Fruit fly (Drosophila melanogaster): ENCODE results near the gene CG7131.
A peak's percentile ranks its signal among the peaks of the same experiment; 100 is the strongest.

Gene CG7131

DNA sequence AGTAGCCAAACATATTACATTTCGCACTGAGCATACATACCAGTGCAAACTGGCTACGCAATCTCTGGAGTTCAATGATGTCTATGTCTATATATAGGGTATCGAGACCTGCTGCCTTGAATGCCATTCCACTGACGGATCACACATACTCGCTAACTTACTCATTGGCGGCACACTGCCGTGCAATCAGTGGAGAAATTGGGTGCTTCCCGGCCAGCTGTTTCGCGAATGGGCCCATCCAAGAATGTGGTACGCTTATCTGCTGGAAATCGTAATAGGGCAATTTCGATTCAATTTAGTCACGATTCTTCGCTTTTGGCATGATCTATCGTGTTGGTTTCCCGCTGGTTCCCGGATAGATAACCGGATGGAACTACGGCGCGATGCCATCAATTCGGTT lies 8.4 kb downstream of the CG7131 start:
- TF ChIP-seq Rel (GFP tag; optimal IDR thresholded peaks at IDR 0.05), result no peak
- TF ChIP-seq Rel (tag; optimal IDR thresholded peaks at IDR 0.05), result peak; percentile 98
- no peak for TF ChIP-seq Dif (GFP tag; optimal IDR thresholded peaks at IDR 0.05; ENCODE audit: partially characterized antibody)
- no peak for TF ChIP-seq lola (GFP tag; optimal IDR thresholded peaks at IDR 0.05)
- TF ChIP-seq CG32264 (GFP tag; optimal IDR thresholded peaks at IDR 0.05), result no peak
- no peak for TF ChIP-seq GATAd (GFP tag; optimal IDR thresholded peaks at IDR 0.05)
- peak; percentile 11 for TF ChIP-seq h (GFP tag; optimal IDR thresholded peaks at IDR 0.05)

DNA sequence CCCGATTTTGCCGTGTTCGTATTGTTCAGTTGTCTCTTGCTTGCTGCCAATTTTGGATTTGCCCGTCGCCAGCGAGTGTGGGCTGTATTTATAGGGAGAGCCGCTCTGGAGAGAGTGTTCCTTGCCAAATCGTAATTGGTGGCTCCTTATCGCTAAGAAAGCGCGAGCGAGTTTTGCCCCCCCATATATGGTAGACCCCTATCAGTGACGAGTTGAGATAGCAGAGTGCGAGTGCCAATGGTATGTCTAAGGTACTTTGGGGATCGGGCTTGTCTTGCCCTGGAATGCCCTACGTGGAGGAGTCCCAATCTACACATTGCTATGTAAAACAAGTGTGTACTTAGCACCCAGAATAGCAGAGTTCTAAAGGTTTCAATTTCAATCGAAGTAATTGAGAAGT lies 9.1 kb downstream of the CG7131 start, which contains the start of gene CG7142:
Gene CG7142, minus strand, starts transcription at position 29 of the 400 bp plus-strand sequence.
- TF ChIP-seq Hr83 (GFP tag; optimal IDR thresholded peaks at IDR 0.05; ENCODE audit: poor library complexity, severe bottlenecking) (peak; percentile 5), h (GFP tag; optimal IDR thresholded peaks at IDR 0.05) (peak; percentile 66), pan (optimal IDR thresholded peaks at IDR 0.05) (no peak), Rel (GFP tag; optimal IDR thresholded peaks at IDR 0.05) (no peak), Rel (tag; optimal IDR thresholded peaks at IDR 0.05) (peak; percentile 83), Sp1 (GFP tag; optimal IDR thresholded peaks at IDR 0.05) (no peak), br (GFP tag; optimal IDR thresholded peaks at IDR 0.05) (peak; percentile 44), ey (GFP tag; optimal IDR thresholded peaks at IDR 0.05) (peak; percentile 25), dsf (GFP tag; optimal IDR thresholded peaks at IDR 0.05; ENCODE audit: borderline replicate concordance) (no peak), Dfd (GFP tag; optimal IDR thresholded peaks at IDR 0.05) (no peak), lola (GFP tag; optimal IDR thresholded peaks at IDR 0.05) (no peak), woc (GFP tag; optimal IDR thresholded peaks at IDR 0.05) (no peak), jim (GFP tag; optimal IDR thresholded peaks at IDR 0.05) (no peak), Dif (GFP tag; optimal IDR thresholded peaks at IDR 0.05; ENCODE audit: partially characterized antibody) (peak; percentile 53), CrebA (GFP tag; optimal IDR thresholded peaks at IDR 0.05; ENCODE audit: borderline replicate concordance) (no peak), CG9705 (GFP tag; optimal IDR thresholded peaks at IDR 0.05) (no peak), usp (GFP tag; optimal IDR thresholded peaks at IDR 0.05) (no peak), foxo (GFP tag; optimal IDR thresholded peaks at IDR 0.05) (peak in 1 of 2 experiments; percentile 13), Myc (optimal IDR thresholded peaks at IDR 0.05) (no peak), rgr (GFP tag; optimal IDR thresholded peaks at IDR 0.05) (peak; percentile 34), brk (GFP tag; optimal IDR thresholded peaks at IDR 0.05) (no peak), Abd-B (GFP tag; optimal IDR thresholded peaks at IDR 0.05) (no peak), Hnf4 (GFP tag; optimal IDR thresholded peaks at IDR 0.05) (no peak), OdsH (GFP tag; optimal IDR thresholded peaks at IDR 0.05) (peak; percentile 32)

DNA sequence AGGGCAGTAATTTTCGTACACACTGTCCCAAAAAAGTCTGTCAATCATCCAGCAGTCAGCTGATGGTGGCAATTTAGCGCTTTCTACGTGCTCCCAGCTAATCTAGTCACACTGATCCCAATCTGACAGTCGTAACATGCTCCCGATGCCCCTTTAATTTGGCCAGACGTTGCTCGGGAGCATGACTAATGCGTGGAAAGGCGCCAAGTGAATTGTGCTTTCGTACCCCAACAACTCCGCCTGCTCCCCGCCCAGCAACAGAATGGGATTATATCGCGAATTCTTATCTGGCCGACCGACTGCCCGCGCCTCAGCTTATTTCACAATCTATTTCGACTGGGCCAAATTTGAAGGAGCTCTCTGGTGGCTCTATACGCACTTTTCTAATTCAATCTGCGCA lies 11.2 kb downstream of the CG7131 start:
- TF ChIP-seq Rel (GFP tag; optimal IDR thresholded peaks at IDR 0.05) (no peak), Rel (tag; optimal IDR thresholded peaks at IDR 0.05) (peak; percentile 61), br (GFP tag; optimal IDR thresholded peaks at IDR 0.05) (no peak), dl (GFP tag; optimal IDR thresholded peaks at IDR 0.05; ENCODE audit: insufficient read depth in 1 of 2, partially characterized antibody in 2 of 2) (no peak), h (GFP tag; optimal IDR thresholded peaks at IDR 0.05) (peak; percentile 79), sv (GFP tag; optimal IDR thresholded peaks at IDR 0.05) (no peak), foxo (GFP tag; optimal IDR thresholded peaks at IDR 0.05) (no peak), Vsx2 (GFP tag; optimal IDR thresholded peaks at IDR 0.05; ENCODE audit: partially characterized antibody) (no peak), Hr78 (GFP tag; optimal IDR thresholded peaks at IDR 0.05) (no peak), lola (GFP tag; optimal IDR thresholded peaks at IDR 0.05) (no peak)

DNA sequence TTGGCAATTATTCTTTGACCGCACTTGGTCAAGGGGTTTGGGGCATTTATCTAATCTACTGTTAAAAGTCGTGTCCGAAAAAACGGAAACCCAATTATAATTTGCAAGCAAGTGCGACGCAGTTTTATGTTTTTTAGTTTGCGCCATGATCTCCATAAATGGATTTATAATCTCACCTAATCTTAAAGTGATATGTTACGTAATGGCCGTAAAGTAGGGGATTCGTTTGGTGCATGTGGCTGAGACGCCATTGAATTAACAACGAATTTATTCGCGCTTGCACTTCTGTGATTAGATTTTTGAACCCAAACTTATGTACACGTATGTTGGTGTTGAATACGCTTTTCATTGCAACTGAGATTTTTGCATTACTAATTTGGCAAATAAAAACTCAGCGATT lies 11.9 kb downstream of the CG7131 start:
- TF ChIP-seq usp (GFP tag; optimal IDR thresholded peaks at IDR 0.05) (no peak), dl (GFP tag; optimal IDR thresholded peaks at IDR 0.05; ENCODE audit: insufficient read depth in 1 of 2, partially characterized antibody in 2 of 2) (no peak), brk (GFP tag; optimal IDR thresholded peaks at IDR 0.05) (no peak), psq (GFP tag; optimal IDR thresholded peaks at IDR 0.05) (no peak), CrebA (GFP tag; optimal IDR thresholded peaks at IDR 0.05; ENCODE audit: borderline replicate concordance) (no peak), dmrt93B (GFP tag; optimal IDR thresholded peaks at IDR 0.05) (no peak), sv (GFP tag; optimal IDR thresholded peaks at IDR 0.05) (no peak), foxo (GFP tag; optimal IDR thresholded peaks at IDR 0.05) (no peak), woc (GFP tag; optimal IDR thresholded peaks at IDR 0.05) (no peak), GATAd (GFP tag; optimal IDR thresholded peaks at IDR 0.05) (no peak), HLH106 (tag; optimal IDR thresholded peaks at IDR 0.05) (no peak), fru (GFP tag; optimal IDR thresholded peaks at IDR 0.05) (no peak), Dif (GFP tag; optimal IDR thresholded peaks at IDR 0.05; ENCODE audit: partially characterized antibody) (no peak), N (GFP tag; optimal IDR thresholded peaks at IDR 0.05) (no peak)

All from whole organism, wandering third instar larva.